Worm (Caenorhabditis elegans) whole organism, young adult: ENCODE data around the gene riok-3.

Experiments used
- attf-5 ChIP-seq: fragments of 200-800 bp; sonication (Bioruptor generic); optimal IDR thresholded peaks from 2 replicates; lab custom pipeline; 2018; ENCODE audit warnings: mild to moderate bottlenecking, missing genetic modification characterization, missing compliant biosample characterization
- ceh-79 ChIP-seq: sonication (generic microtip); optimal IDR thresholded peaks from 2 replicates; lab custom pipeline; 2017; ENCODE audit warnings: mild to moderate bottlenecking, missing genetic modification characterization, missing compliant biosample characterization
- let-526 ChIP-seq: fragments of 200-800 bp; sonication (Bioruptor generic); IDR thresholded peaks from 2 replicates; pipeline ENCODE4 v1.3.6; 2022; ENCODE audit warnings: missing genetic modification reagents, missing genetic modification characterization, missing compliant biosample characterization
- lin-26 ChIP-seq: fragments of 200-800 bp; sonication (Bioruptor generic); IDR thresholded peaks from 2 replicates; pipeline ENCODE4 v1.3.6; 2022; ENCODE audit warnings: missing genetic modification reagents, missing genetic modification characterization, missing compliant biosample characterization
- nfya-1 ChIP-seq: sonication (generic microtip); optimal IDR thresholded peaks from 2 replicates; lab custom pipeline; 2017; ENCODE audit warnings: antibody characterized with exemption, missing compliant biosample characterization, missing genetic modification characterization, borderline replicate concordance; ENCODE audit not compliant: insufficient read depth
- nfya-2 ChIP-seq: fragments of 200-800 bp; sonication (Bioruptor generic); IDR thresholded peaks from 2 replicates; pipeline ENCODE4 v1.3.6; 2022; ENCODE audit warnings: missing genetic modification reagents, missing genetic modification characterization, missing compliant biosample characterization
- nfyb-1 ChIP-seq: fragments of 200-800 bp; sonication (Bioruptor generic); IDR thresholded peaks from 2 replicates; pipeline ENCODE4 v1.3.6; 2022; ENCODE audit warnings: missing genetic modification reagents, missing genetic modification characterization, missing compliant biosample characterization
- nhr-179 ChIP-seq: sonication (generic microtip); optimal IDR thresholded peaks from 2 replicates; lab custom pipeline; 2016; ENCODE audit warnings: mild to moderate bottlenecking, missing genetic modification characterization, missing compliant biosample characterization
- rcor-1 ChIP-seq: fragments of 200-800 bp; sonication (Bioruptor generic); IDR thresholded peaks from 2 replicates; pipeline ENCODE4 v1.3.6; 2022; ENCODE audit warnings: missing genetic modification reagents, missing genetic modification characterization, missing compliant biosample characterization
- sdz-38 ChIP-seq: sonication (generic microtip); optimal IDR thresholded peaks from 2 replicates; lab custom pipeline; 2016; ENCODE audit warnings: missing genotype, missing genetic modification characterization, missing compliant biosample characterization
- tlf-1 ChIP-seq: fragments of 200-800 bp; sonication (Bioruptor generic); optimal IDR thresholded peaks from 2 replicates; lab custom pipeline; 2018; ENCODE audit warnings: mild to moderate bottlenecking, missing genetic modification characterization, missing compliant biosample characterization
- unc-62 ChIP-seq: fragments of 150-350 bp; optimal IDR thresholded peaks from 2 replicates; lab custom pipeline; 2014; ENCODE audit warnings: missing biosample characterization, missing genetic modification reagents, missing genetic modification characterization
- xnd-1 ChIP-seq: sonication (generic microtip); optimal IDR thresholded peaks from 2 replicates; lab custom pipeline; 2016; ENCODE audit warnings: missing genotype, missing genetic modification reagents, missing genetic modification characterization, missing compliant biosample characterization

DNA sequence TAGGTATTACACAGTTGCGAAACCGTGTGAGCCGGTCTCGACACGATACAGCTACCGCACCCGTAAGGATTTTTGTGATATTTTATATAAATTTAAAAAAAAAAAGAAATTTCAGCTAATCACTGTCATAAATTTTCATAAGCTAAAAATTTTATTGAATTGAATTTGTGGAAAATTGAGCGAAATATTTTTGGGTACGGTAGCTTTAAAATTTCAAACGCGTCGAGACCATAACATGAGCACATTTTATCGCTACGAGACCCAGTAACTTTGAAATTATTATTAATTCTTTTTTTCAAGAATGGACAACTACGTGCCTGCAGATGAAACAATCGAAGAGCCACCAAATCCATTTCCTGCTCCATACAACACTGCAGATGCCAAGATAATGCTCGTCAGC is 8.3 kb upstream of the riok-3 start, which contains the start of gene ZK632.14:
- TF ChIP-seq nfya-1, result no peak
- no peak for TF ChIP-seq sdz-38 (tag; lab: Kevin White, UChicago)
- TF ChIP-seq attf-5, result no peak
- no peak for TF ChIP-seq unc-62 (GFP tag; lab: Kevin White, UChicago)
- no peak for TF ChIP-seq xnd-1 (tag; lab: Kevin White, UChicago)
- TF ChIP-seq nfya-2 (GFP tag; lab: Robert Waterston, UW), result no peak
- TF ChIP-seq rcor-1 (GFP tag; lab: Robert Waterston, UW), result no peak
- TF ChIP-seq tlf-1, result no peak
- no peak for TF ChIP-seq let-526 (GFP tag; lab: Robert Waterston, UW)
- no peak for TF ChIP-seq lin-26
- no peak for TF ChIP-seq nhr-179 (tag; lab: Kevin White, UChicago)
- no peak for TF ChIP-seq nfyb-1 (GFP tag; lab: Robert Waterston, UW)
- no peak for TF ChIP-seq ceh-79 (tag; lab: Kevin White, UChicago)
